Fruit fly (Drosophila melanogaster) whole organism, embryonic: Measurements from ENCODE around the gene CG11839.

Source experiments
- Awh ChIP-seq: fragments of 200-800 bp; sonication (Bioruptor generic); IDR thresholded peaks from 2 replicates; pipeline ENCODE4, ENCODE4 v1.3.6; 2022; ENCODE audit warnings: missing biosample characterization, missing genetic modification characterization
- BtbVII ChIP-seq: fragments of 200-800 bp; sonication (Bioruptor generic); optimal IDR thresholded peaks from 3 replicates; lab custom pipeline; 2017; ENCODE audit warnings: missing biosample characterization, mild to moderate bottlenecking, missing genetic modification characterization
- CG10431 ChIP-seq: fragments of 200-800 bp; sonication (Bioruptor generic); optimal IDR thresholded peaks from 3 replicates; lab custom pipeline; 2018; ENCODE audit warnings: missing biosample characterization, mild to moderate bottlenecking, missing genetic modification characterization
- CG12659 ChIP-seq: fragments of 200-800 bp; sonication (Bioruptor generic); optimal IDR thresholded peaks from 3 replicates; lab custom pipeline; 2017; ENCODE audit warnings: mild to moderate bottlenecking, missing biosample characterization, missing genetic modification reagents, missing genetic modification characterization
- CG16863 ChIP-seq: fragments of 200-800 bp; sonication (Bioruptor generic); optimal IDR thresholded peaks from 3 replicates; lab custom pipeline; 2016; ENCODE audit warnings: missing biosample characterization, missing genetic modification characterization
- CG18599 ChIP-seq: fragments of 200-800 bp; sonication (Bioruptor generic); optimal IDR thresholded peaks from 3 replicates; lab custom pipeline; 2017; ENCODE audit warnings: missing biosample characterization, missing genetic modification characterization, mild to moderate bottlenecking, moderate library complexity, missing genetic modification reagents
- CG2116 ChIP-seq: fragments of 200-800 bp; sonication (Bioruptor generic); optimal IDR thresholded peaks from 3 replicates; lab custom pipeline; 2018; ENCODE audit warnings: missing biosample characterization, mild to moderate bottlenecking, missing genetic modification characterization
- CG3163 ChIP-seq: fragments of 200-800 bp; sonication (Bioruptor generic); optimal IDR thresholded peaks from 3 replicates; lab custom pipeline; 2016; ENCODE audit warnings: missing biosample characterization, missing genetic modification characterization
- CG32772 ChIP-seq: fragments of 200-800 bp; sonication (Bioruptor generic); IDR thresholded peaks from 2 replicates; pipeline ENCODE4 v1.3.6; 2022; ENCODE audit warnings: missing biosample characterization, missing genetic modification characterization
- CG33557 ChIP-seq: fragments of 200-800 bp; sonication (Bioruptor generic); optimal IDR thresholded peaks from 2 replicates; lab custom pipeline; 2019; ENCODE audit warnings: missing biosample characterization, mild to moderate bottlenecking, missing genetic modification characterization, moderate library complexity
- CG7271 ChIP-seq: fragments of 200-800 bp; sonication (Bioruptor generic); optimal IDR thresholded peaks from 2 replicates; lab custom pipeline; 2018; ENCODE audit warnings: missing biosample characterization, mild to moderate bottlenecking, missing genetic modification characterization, moderate library complexity
- CoRest ChIP-seq: fragments of 200-800 bp; sonication (Bioruptor generic); optimal IDR thresholded peaks from 3 replicates; lab custom pipeline; 2018; ENCODE audit warnings: missing biosample characterization, mild to moderate bottlenecking, missing genetic modification characterization, moderate library complexity
- CrebB ChIP-seq: fragments of 200-800 bp; sonication (Bioruptor generic); optimal IDR thresholded peaks from 3 replicates; lab custom pipeline; 2018; ENCODE audit warnings: missing biosample characterization, mild to moderate bottlenecking, missing genetic modification characterization
- Dbx ChIP-seq: fragments of 200-800 bp; sonication (Bioruptor generic); IDR thresholded peaks from 3 replicates; pipeline ENCODE4 v1.3.6; 2022; ENCODE audit warnings: missing biosample characterization, missing genetic modification characterization
- Ets65A ChIP-seq: fragments of 200-800 bp; sonication (Bioruptor generic); peaks from one replicate; lab custom pipeline; 2016; ENCODE audit warnings: missing biosample characterization, missing genetic modification characterization
- Fer1 ChIP-seq: fragments of 200-800 bp; sonication (Bioruptor generic); optimal IDR thresholded peaks from 2 replicates; lab custom pipeline; 2017; ENCODE audit warnings: missing biosample characterization, mild to moderate bottlenecking, missing genetic modification characterization
- H2.0 ChIP-seq: fragments of 200-800 bp; sonication (Bioruptor generic); IDR thresholded peaks from 2 replicates; pipeline ENCODE4 v1.3.6; 2022; ENCODE audit warnings: missing biosample characterization, missing genetic modification characterization
- HLHmδ ChIP-seq: fragments of 200-800 bp; sonication (Bioruptor generic); optimal IDR thresholded peaks from 2 replicates; lab custom pipeline; 2018; ENCODE audit warnings: missing biosample characterization, mild to moderate bottlenecking, missing genetic modification characterization, moderate library complexity
- Lhr ChIP-seq: fragments of 200-800 bp; sonication (Bioruptor generic); optimal IDR thresholded peaks from 3 replicates; lab custom pipeline; 2017; ENCODE audit warnings: mild to moderate bottlenecking, missing biosample characterization, missing genetic modification reagents, missing genetic modification characterization
- Myb ChIP-seq: fragments of 200-800 bp; sonication (Bioruptor generic); optimal IDR thresholded peaks from 2 replicates; lab custom pipeline; 2016; ENCODE audit warnings: missing biosample characterization, missing genetic modification characterization
- NfI ChIP-seq: fragments of 200-800 bp; sonication (Bioruptor generic); optimal IDR thresholded peaks from 3 replicates; lab custom pipeline; 2018; ENCODE audit warnings: missing biosample characterization, mild to moderate bottlenecking, missing genetic modification characterization, moderate library complexity
- Six4 ChIP-seq: fragments of 200-800 bp; sonication (Bioruptor generic); optimal IDR thresholded peaks from 2 replicates; lab custom pipeline; 2016; ENCODE audit warnings: missing biosample characterization, missing genetic modification characterization
- ab ChIP-seq: fragments of 200-800 bp; sonication (Bioruptor generic); optimal IDR thresholded peaks from 2 replicates; lab custom pipeline; 2016; ENCODE audit warnings: missing biosample characterization, missing genetic modification characterization
- bigmax ChIP-seq: fragments of 200-800 bp; sonication (Bioruptor generic); optimal IDR thresholded peaks from 2 replicates; lab custom pipeline; 2018; ENCODE audit warnings: missing biosample characterization, mild to moderate bottlenecking, missing genetic modification characterization
- caup ChIP-seq: fragments of 200-800 bp; sonication (Bioruptor generic); optimal IDR thresholded peaks from 3 replicates; lab custom pipeline; 2017; ENCODE audit warnings: missing biosample characterization, mild to moderate bottlenecking, missing genetic modification characterization, moderate library complexity; ENCODE audit not compliant: severe bottlenecking
- dpn ChIP-seq, 2 experiments: fragments of 200-800 bp; sonication (Bioruptor generic); optimal IDR thresholded peaks; 3 replicates each; lab custom pipeline; 2016; ENCODE audit warnings: missing biosample characterization in 2 of 2, missing genetic modification characterization in 2 of 2
- eve ChIP-seq, 2 experiments: fragments of >200 bp; optimal IDR thresholded peaks; 2 replicates each; lab custom pipeline; 2017; ENCODE audit warnings: missing biosample characterization in 2 of 2, missing genetic modification characterization in 2 of 2
- exex ChIP-seq: fragments of 200-800 bp; sonication (Bioruptor generic); optimal IDR thresholded peaks from 4 replicates; lab custom pipeline; 2018; ENCODE audit warnings: missing biosample characterization, mild to moderate bottlenecking, missing genetic modification characterization, moderate library complexity
- gcm2 ChIP-seq: fragments of 200-800 bp; sonication (Bioruptor generic); optimal IDR thresholded peaks from 2 replicates; lab custom pipeline; 2016; ENCODE audit warnings: missing biosample characterization, missing genetic modification characterization
- gro ChIP-seq: fragments of 200-800 bp; sonication (Bioruptor generic); optimal IDR thresholded peaks from 2 replicates; lab custom pipeline; 2016; ENCODE audit warnings: missing biosample characterization, missing genetic modification characterization
- nerfin-1 ChIP-seq: fragments of 200-800 bp; sonication (Bioruptor generic); optimal IDR thresholded peaks from 3 replicates; lab custom pipeline; 2019; ENCODE audit warnings: missing biosample characterization, mild to moderate bottlenecking, missing genetic modification characterization, moderate library complexity
- nmo ChIP-seq: fragments of 200-800 bp; sonication (Bioruptor generic); optimal IDR thresholded peaks from 2 replicates; lab custom pipeline; 2018; ENCODE audit warnings: missing biosample characterization, mild to moderate bottlenecking, missing genetic modification characterization, moderate library complexity
- onecut ChIP-seq: fragments of 200-800 bp; sonication (Bioruptor generic); IDR thresholded peaks from 2 replicates; pipeline ENCODE4 v1.3.6; 2022; ENCODE audit warnings: missing biosample characterization, missing genetic modification characterization
- psq ChIP-seq: fragments of 200-800 bp; sonication (Bioruptor generic); optimal IDR thresholded peaks from 2 replicates; lab custom pipeline; 2017; ENCODE audit warnings: missing biosample characterization, missing genetic modification characterization
- pum ChIP-seq: fragments of 200-800 bp; sonication (Bioruptor generic); optimal IDR thresholded peaks from 2 replicates; lab custom pipeline; 2016; ENCODE audit warnings: missing biosample characterization, missing genetic modification characterization
- schlank ChIP-seq: fragments of 200-800 bp; sonication (Bioruptor generic); optimal IDR thresholded peaks from 2 replicates; lab custom pipeline; 2018; ENCODE audit warnings: missing biosample characterization, mild to moderate bottlenecking, missing genetic modification characterization
- stc ChIP-seq: fragments of 200-800 bp; sonication (Bioruptor generic); IDR thresholded peaks from 2 replicates; pipeline ENCODE4 v1.3.6; 2022; ENCODE audit warnings: missing biosample characterization, missing genetic modification characterization
- sug ChIP-seq: fragments of 200-800 bp; optimal IDR thresholded peaks from 2 replicates; lab custom pipeline; 2019; ENCODE audit warnings: missing biosample characterization, mild to moderate bottlenecking, missing genetic modification characterization, moderate library complexity
- tll ChIP-seq, 2 experiments: fragments of 200-800 bp in 1 of 2; fragments of >200 bp in 1 of 2; sonication (Bioruptor generic) in 1 of 2; optimal IDR thresholded peaks; 2 replicates each; lab custom pipeline; 2017 to 2019; ENCODE audit warnings: missing biosample characterization in 2 of 2, missing genetic modification characterization in 2 of 2, mild to moderate bottlenecking in 1 of 2, moderate library complexity in 1 of 2

Gene CG11839

DNA sequence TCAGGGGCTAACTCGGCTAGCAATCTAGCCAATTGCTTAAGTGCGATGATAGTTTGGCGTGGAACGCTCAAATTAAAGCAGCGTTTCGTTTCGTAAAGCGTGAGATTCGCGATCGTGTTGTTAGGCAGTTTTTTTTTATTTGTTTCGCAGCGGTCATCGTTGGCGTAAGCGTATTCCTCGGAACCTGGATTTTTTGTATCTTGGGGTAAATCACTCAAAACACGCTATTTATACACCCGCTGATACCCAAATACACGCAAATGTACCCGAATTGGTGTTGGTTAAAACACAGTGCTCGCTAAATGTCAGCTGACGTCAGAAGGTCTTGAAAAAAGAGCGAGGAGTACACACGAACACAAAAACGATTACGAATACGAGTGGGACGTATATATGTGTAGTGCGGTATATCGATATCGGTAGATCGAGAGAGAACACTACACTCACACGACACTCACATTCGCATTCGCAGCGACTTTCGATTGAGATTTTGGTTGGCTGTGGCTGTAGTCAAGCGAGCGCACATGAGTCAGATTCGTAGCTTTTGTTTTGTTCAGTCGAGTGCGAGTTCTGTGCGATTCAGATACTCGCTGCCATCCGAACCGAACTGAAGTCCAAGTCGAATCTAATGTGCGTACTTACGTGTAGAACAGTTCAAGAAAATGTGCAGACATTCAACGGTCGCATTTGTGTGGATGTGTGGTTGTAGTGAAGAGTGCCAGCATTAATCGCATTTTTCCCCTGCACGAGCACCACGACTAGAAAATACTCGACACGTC lies 19.8 kb upstream of the CG11839 start (continued):
- peak; percentile 70 for TF ChIP-seq Fer1 (GFP tag; lab: Kevin White, UChicago)
- TF ChIP-seq CG33557 (GFP tag; lab: Kevin White, UChicago), result peak; percentile 30
- peak; percentile 25 for TF ChIP-seq CG3163 (GFP tag; lab: Kevin White, UChicago)
- TF ChIP-seq dpn (GFP tag; optimal IDR thresholded peaks at IDR 0.05; lab: Kevin White, UChicago), result no peak
- no peak for TF ChIP-seq nerfin-1 (tag; lab: Kevin White, UChicago)
- no peak for TF ChIP-seq H2.0 (GFP tag; lab: Robert Waterston, UW)
- TF ChIP-seq NfI (GFP tag; lab: Kevin White, UChicago), result peak; percentile 7
- TF ChIP-seq Myb (GFP tag; lab: Kevin White, UChicago), result peak; percentile 9
- peak; percentile 39 for TF ChIP-seq caup (GFP tag; lab: Kevin White, UChicago)
- TF ChIP-seq psq (GFP tag; lab: Kevin White, UChicago), result peak; percentile 31
- TF ChIP-seq CoRest (tag; lab: Kevin White, UChicago), result peak; percentile 14
- peak; percentile 55 for TF ChIP-seq CG7271 (tag; lab: Kevin White, UChicago)
- peak in 1 of 2 experiments; percentile 47 for TF ChIP-seq tll (GFP tag; optimal IDR thresholded peaks at IDR 0.05; lab: Kevin White, UChicago)
- peak; percentile 34 for TF ChIP-seq CG12659
- TF ChIP-seq onecut, result peak; percentile 46; the same call in 1 of the 2 replicates
- TF ChIP-seq CG2116 (GFP tag; lab: Kevin White, UChicago), result peak; percentile 63
- TF ChIP-seq exex (tag; lab: Kevin White, UChicago), result peak; percentile 88
- peak; percentile 39 for TF ChIP-seq CrebB (tag; lab: Kevin White, UChicago)
- TF ChIP-seq Dbx (GFP tag; lab: Robert Waterston, UW), result no peak
- TF ChIP-seq gcm2 (GFP tag; lab: Kevin White, UChicago), result peak; percentile 27

DNA sequence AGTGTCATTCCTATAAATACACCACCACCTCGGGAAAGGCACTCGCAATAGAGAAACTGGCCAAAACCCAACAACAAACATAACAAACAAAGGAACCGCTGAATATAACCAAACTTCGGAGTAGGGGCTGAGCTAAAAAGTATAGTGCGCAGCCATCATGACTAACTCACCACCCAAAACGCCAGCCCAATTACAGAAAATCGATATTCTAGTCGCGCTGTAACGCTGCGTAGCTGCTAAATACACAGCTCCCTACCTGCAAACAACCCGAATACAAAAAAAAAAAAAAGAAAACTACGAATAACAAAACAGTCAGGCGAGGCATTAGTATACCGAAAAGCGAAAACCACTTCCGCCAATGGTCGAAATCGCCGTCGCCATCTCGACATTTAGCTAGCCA lies 19.1 kb upstream of the CG11839 start:
- no peak for TF ChIP-seq CG32772 (GFP tag; lab: Robert Waterston, UW)
- no peak for TF ChIP-seq BtbVII
- peak in 1 of 2 experiments; percentile 87 for TF ChIP-seq eve (GFP tag; optimal IDR thresholded peaks at IDR 0.05; lab: Kevin White, UChicago)
- TF ChIP-seq Dbx (GFP tag; lab: Robert Waterston, UW), result no peak
- TF ChIP-seq ab (GFP tag; lab: Kevin White, UChicago), result peak; percentile 4
- TF ChIP-seq schlank (tag; lab: Kevin White, UChicago), result no peak
- TF ChIP-seq CG16863, result no peak
- no peak for TF ChIP-seq sug (tag; lab: Kevin White, UChicago)
- TF ChIP-seq Ets65A (GFP tag; lab: Kevin White, UChicago), result peak; percentile 55
- no peak for TF ChIP-seq HLHmδ (GFP tag; lab: Kevin White, UChicago)
- TF ChIP-seq stc (GFP tag; lab: Robert Waterston, UW), result no peak
- no peak for TF ChIP-seq nmo (GFP tag; lab: Kevin White, UChicago)
- TF ChIP-seq Lhr, result no peak
- TF ChIP-seq Six4, result no peak
- TF ChIP-seq onecut, result peak; percentile 96
- peak; percentile 10 for TF ChIP-seq CG10431 (GFP tag; lab: Kevin White, UChicago)
- TF ChIP-seq Awh (GFP tag; lab: Robert Waterston, UW), result no peak
- TF ChIP-seq pum (GFP tag; lab: Kevin White, UChicago), result no peak
- TF ChIP-seq bigmax (GFP tag; lab: Kevin White, UChicago), result peak; percentile 39
- TF ChIP-seq gro (GFP tag; lab: Kevin White, UChicago), result no peak
- no peak for TF ChIP-seq CG18599 (GFP tag; lab: Kevin White, UChicago)
- no peak for TF ChIP-seq psq (GFP tag; lab: Kevin White, UChicago)
